Worm (Caenorhabditis elegans): ENCODE measurements around the gene thn-6.

Gene thn-6

DNA sequence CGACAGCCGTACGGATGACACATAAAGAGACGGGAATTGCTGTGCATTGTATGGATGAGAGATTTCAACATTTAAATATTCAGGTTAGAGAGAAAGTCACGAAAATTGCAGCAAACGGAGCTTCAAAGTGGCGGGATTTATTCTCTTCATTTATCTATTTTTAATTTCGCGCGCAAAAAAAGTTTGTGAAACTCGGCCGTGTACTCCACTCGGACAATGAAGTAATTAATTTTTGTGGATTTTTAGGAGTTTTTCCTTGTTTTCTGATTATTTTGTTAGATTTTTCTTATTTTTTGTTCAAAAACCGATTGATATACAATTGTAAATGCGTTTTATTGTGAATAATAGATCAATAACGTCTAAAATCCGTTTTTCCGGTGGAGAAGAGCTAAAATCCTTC is 40.7 kb upstream of the thn-6 start:
- TF ChIP-seq swsn-7 (tag; optimal IDR thresholded peaks at IDR 0.05) (peak; percentile 29), lir-3 (tag; optimal IDR thresholded peaks at IDR 0.05; ENCODE audit: poor library complexity) (peak; percentile 73), lin-35 (GFP tag; optimal IDR thresholded peaks at IDR 0.05) (peak; percentile 73 to 79), elt-2 (tag; optimal IDR thresholded peaks at IDR 0.05) (no peak), ceh-90 (tag; optimal IDR thresholded peaks at IDR 0.05) (peak; percentile 76), nhr-71 (tag; optimal IDR thresholded peaks at IDR 0.05) (peak; percentile 58), nhr-20 (tag; optimal IDR thresholded peaks at IDR 0.05) (peak; percentile 8), fos-1 (tag; optimal IDR thresholded peaks at IDR 0.05) (no peak), nhr-19 (GFP tag; conservative IDR thresholded peaks at IDR 0.05) (peak; percentile 23), egl-13 (tag; optimal IDR thresholded peaks at IDR 0.05) (peak; percentile 21), dsc-1 (tag; optimal IDR thresholded peaks at IDR 0.05) (peak; percentile 38), lin-13 (GFP tag; optimal IDR thresholded peaks at IDR 0.05) (peak; percentile 24), hpl-2 (GFP tag; optimal IDR thresholded peaks at IDR 0.05) (no peak), skn-1 (tag; optimal IDR thresholded peaks at IDR 0.05) (no peak), lin-14 (GFP tag; optimal IDR thresholded peaks at IDR 0.05) (no peak), fkh-4 (tag; optimal IDR thresholded peaks at IDR 0.05; ENCODE audit: borderline replicate concordance) (peak; percentile 15), blmp-1 (tag; optimal IDR thresholded peaks at IDR 0.05) (peak; percentile 58), lin-15B (tag; optimal IDR thresholded peaks at IDR 0.05) (no peak), pax-3 (tag; optimal IDR thresholded peaks at IDR 0.05) (no peak), mdl-1 (tag; optimal IDR thresholded peaks at IDR 0.05) (no peak), unc-62 (GFP tag; optimal IDR thresholded peaks at IDR 0.05) (no peak), efl-1 (optimal IDR thresholded peaks at IDR 0.05) (peak; percentile 87), efl-1 (GFP tag; optimal IDR thresholded peaks at IDR 0.05 in 1 of 2) (peak; percentile 86 to 98), C34B4.2 (tag; optimal IDR thresholded peaks at IDR 0.05) (no peak), irx-1 (tag; optimal IDR thresholded peaks at IDR 0.05) (peak; percentile 62), lsy-2 (tag; optimal IDR thresholded peaks at IDR 0.05) (peak; percentile 7 to 38), grh-1 (GFP tag; IDR thresholded peaks at IDR 0.05) (no peak), dpl-1 (GFP tag; optimal IDR thresholded peaks at IDR 0.05) (peak; percentile 76 to 86 (median 80)), nhr-85 (tag) (peak; percentile 75), sox-4 (tag; optimal IDR thresholded peaks at IDR 0.05) (no peak), xbp-1 (tag; optimal IDR thresholded peaks at IDR 0.05) (peak; percentile 33), nhr-237 (tag; optimal IDR thresholded peaks at IDR 0.05) (no peak), nhr-47 (tag; optimal IDR thresholded peaks at IDR 0.05) (peak; percentile 47), pag-3 (tag; optimal IDR thresholded peaks at IDR 0.05; ENCODE audit: borderline replicate concordance, insufficient read depth) (no peak), nhr-90 (tag; optimal IDR thresholded peaks at IDR 0.05; ENCODE audit: poor library complexity) (peak; percentile 29), tbx-2 (tag; optimal IDR thresholded peaks at IDR 0.05) (peak; percentile 40), rnt-1 (tag; optimal IDR thresholded peaks at IDR 0.05) (peak; percentile 77), lin-39 (tag; optimal IDR thresholded peaks at IDR 0.05) (peak; percentile 23), tlp-1 (tag; optimal IDR thresholded peaks at IDR 0.05) (no peak)

DNA sequence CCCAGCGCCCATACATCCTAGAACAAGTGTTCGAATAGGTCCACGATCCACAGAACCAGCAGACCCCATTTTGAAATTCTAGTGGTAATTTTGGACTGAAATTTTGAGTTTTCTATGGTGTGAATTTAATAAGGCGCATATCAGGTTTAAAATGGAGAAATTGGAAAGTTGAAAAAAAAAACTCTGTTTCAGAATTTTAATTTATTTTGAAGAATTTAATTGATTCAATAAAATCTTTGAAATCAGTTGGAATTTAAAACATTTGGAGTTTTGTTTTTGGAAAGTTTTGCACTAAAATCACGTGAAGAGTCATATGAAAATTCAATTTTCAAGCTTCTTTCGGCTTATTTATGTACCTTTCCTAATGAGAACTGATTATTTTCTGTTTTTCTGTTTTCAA is 33.2 kb upstream of the thn-6 start, which contains the start of gene gpa-18:
gpa-18 (minus strand) TSS at position 101 of the 400 bp plus-strand sequence.
- TF ChIP-seq skn-1 (tag; optimal IDR thresholded peaks at IDR 0.05), result no peak
- no peak for TF ChIP-seq elt-2 (tag; optimal IDR thresholded peaks at IDR 0.05)
- TF ChIP-seq C34B4.2 (tag; optimal IDR thresholded peaks at IDR 0.05), result no peak
- TF ChIP-seq lsy-2 (tag; optimal IDR thresholded peaks at IDR 0.05), result no peak
- no peak for TF ChIP-seq dpl-1 (GFP tag; optimal IDR thresholded peaks at IDR 0.05)
- no peak for TF ChIP-seq sup-37 (GFP tag; optimal IDR thresholded peaks at IDR 0.05)
- no peak for TF ChIP-seq ceh-82 (tag; optimal IDR thresholded peaks at IDR 0.05)
- TF ChIP-seq ceh-8 (GFP tag; optimal IDR thresholded peaks at IDR 0.05), result no peak
- no peak for TF ChIP-seq snpc-4 (tag; optimal IDR thresholded peaks at IDR 0.05)
- TF ChIP-seq ztf-4 (tag; optimal IDR thresholded peaks at IDR 0.05), result no peak
- no peak for TF ChIP-seq zip-4 (GFP tag; optimal IDR thresholded peaks at IDR 0.05)
- no peak for TF ChIP-seq aha-1 (tag; optimal IDR thresholded peaks at IDR 0.05)
- no peak for TF ChIP-seq lin-14 (GFP tag; optimal IDR thresholded peaks at IDR 0.05)

Measured in whole organism, L1 larva.